Fruit fly (Drosophila melanogaster) whole organism, pupa: ENCODE data around the gene rdgB.

Experiments
- CG15710 ChIP-seq: fragments of 200-800 bp; sonication (Bioruptor generic); optimal IDR thresholded peaks from 2 replicates; lab custom pipeline; 2018; ENCODE audit warnings: missing biosample characterization, mild to moderate bottlenecking, missing genetic modification characterization, moderate library complexity
- CG17806 ChIP-seq: fragments of 200-800 bp; sonication (Bioruptor generic); optimal IDR thresholded peaks from 2 replicates; lab custom pipeline; 2018; ENCODE audit warnings: missing biosample characterization, mild to moderate bottlenecking, missing genetic modification characterization, moderate library complexity
- EcR ChIP-seq: fragments of 200-800 bp; sonication (Bioruptor generic); optimal IDR thresholded peaks from 3 replicates; lab custom pipeline; 2019; ENCODE audit warnings: missing biosample characterization, missing genetic modification characterization, mild to moderate bottlenecking, moderate library complexity, missing genetic modification reagents
- Snoo ChIP-seq: fragments of 200-800 bp; sonication (Bioruptor generic); optimal IDR thresholded peaks from 3 replicates; lab custom pipeline; 2017; ENCODE audit warnings: missing biosample characterization, mild to moderate bottlenecking, missing genetic modification characterization, inconsistent platforms

DNA sequence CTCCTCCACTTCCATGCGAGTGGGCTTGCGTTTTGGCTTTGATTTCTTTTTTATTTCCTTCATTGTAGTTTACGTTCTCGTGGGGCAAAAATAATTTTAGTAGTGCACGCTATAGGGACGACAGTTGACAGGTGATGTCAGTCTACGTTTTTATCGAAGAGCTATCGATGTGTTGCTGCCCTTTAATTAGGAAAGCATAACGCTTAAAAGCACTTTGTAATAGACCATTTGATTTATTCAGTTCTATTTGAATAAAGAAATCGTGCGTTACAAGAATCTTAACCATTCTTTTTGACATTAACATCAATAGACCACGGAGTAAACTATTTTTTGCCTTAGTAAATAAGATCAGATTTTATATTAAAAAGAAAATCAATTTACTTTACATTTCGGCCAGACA lies 28.5 kb downstream of the rdgB start, which contains the start of gene CG10993:
- TF ChIP-seq Snoo (tag; lab: Kevin White, UChicago) (no peak), CG15710 (no peak), EcR (no peak), CG17806 (tag; lab: Kevin White, UChicago) (no peak)
